Worm (Caenorhabditis elegans) whole organism, midembryonic: ENCODE data around the gene C02H6.3.

ENCODE experiments used
- T22C8.4 ChIP-seq: fragments of 200-800 bp; sonication (Bioruptor generic); IDR thresholded peaks from 2 replicates; pipeline ENCODE4 v1.3.6; 2022; ENCODE audit warnings: missing genetic modification characterization, missing compliant biosample characterization
- cog-1 ChIP-seq: sonication (generic microtip); optimal IDR thresholded peaks from 2 replicates; lab custom pipeline; 2016; ENCODE audit warnings: missing genetic modification characterization, missing compliant biosample characterization
- flt-1 ChIP-seq: fragments of 200-800 bp; sonication (Bioruptor generic); IDR thresholded peaks from 2 replicates; pipeline ENCODE4 v1.3.6; 2022; ENCODE audit warnings: missing genetic modification characterization, missing compliant biosample characterization
- klf-2 ChIP-seq: fragments of 200-800 bp; sonication (Bioruptor generic); conservative IDR thresholded peaks from 2 replicates; pipeline ENCODE4 v1.3.6; 2022; ENCODE audit warnings: missing genetic modification reagents, missing genetic modification characterization, missing compliant biosample characterization
- med-1 ChIP-seq: sonication (generic microtip); optimal IDR thresholded peaks from 2 replicates; lab custom pipeline; 2017; ENCODE audit warnings: missing genetic modification characterization, mild to moderate bottlenecking, missing compliant biosample characterization, antibody characterized with exemption, missing genetic modification reagents; ENCODE audit not compliant: insufficient read depth
- ref-1 ChIP-seq: fragments of 200-800 bp; sonication (Bioruptor generic); conservative IDR thresholded peaks from 2 replicates; pipeline ENCODE4 v1.3.6; 2022; ENCODE audit warnings: missing genetic modification reagents, missing genetic modification characterization, missing compliant biosample characterization
- tab-1 ChIP-seq: fragments of 200-800 bp; sonication (Bioruptor generic); IDR thresholded peaks from 2 replicates; pipeline ENCODE4 v1.3.6; 2022; ENCODE audit warnings: missing genetic modification characterization, missing compliant biosample characterization
- ztf-23 ChIP-seq: fragments of 200-800 bp; sonication (Bioruptor generic); IDR thresholded peaks from 2 replicates; pipeline ENCODE4 v1.3.6; 2022; ENCODE audit warnings: missing genetic modification reagents, missing genetic modification characterization, missing compliant biosample characterization
- ztf-29 ChIP-seq: fragments of 200-800 bp; sonication (Bioruptor generic); IDR thresholded peaks from 2 replicates; pipeline ENCODE4 v1.3.6; 2022; ENCODE audit warnings: missing genetic modification reagents, missing genetic modification characterization, missing compliant biosample characterization

DNA sequence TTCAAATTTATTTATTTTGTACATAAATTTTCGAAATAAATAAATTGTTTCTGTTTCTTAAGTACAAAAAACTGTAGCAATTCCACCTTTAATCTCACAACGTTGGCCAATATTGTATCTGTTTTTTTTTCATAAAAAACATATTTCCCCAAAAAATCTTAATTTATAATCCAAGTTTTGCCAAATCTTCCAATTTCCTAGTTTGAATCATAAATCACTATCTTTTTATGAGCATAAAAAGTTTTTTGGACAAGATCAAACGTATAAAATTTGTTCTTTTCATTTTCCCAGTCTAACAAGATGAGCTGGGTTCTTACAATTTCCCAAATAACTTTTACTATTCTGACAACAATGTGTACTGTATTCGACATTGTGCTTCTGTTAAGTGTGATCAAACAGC is 32.5 kb upstream of the C02H6.3 start, which contains the start of gene srxa-4:
- TF ChIP-seq tab-1 (GFP tag; lab: Robert Waterston, UW) (no peak), cog-1 (no peak), klf-2 (GFP tag; lab: Robert Waterston, UW) (no peak), flt-1 (GFP tag; lab: Robert Waterston, UW) (no peak), ztf-29 (GFP tag; lab: Robert Waterston, UW) (no peak), T22C8.4 (GFP tag; lab: Robert Waterston, UW) (no peak), ref-1 (GFP tag; lab: Robert Waterston, UW) (no peak), ztf-23 (GFP tag; lab: Robert Waterston, UW) (no peak), med-1 (no peak)
